Worm (Caenorhabditis elegans) whole organism, L4 larva: Measurements from ENCODE around the gene rnp-9.

ENCODE experiments used
- F10B5.3 ChIP-seq: sonication (generic microtip); optimal IDR thresholded peaks from 2 replicates; lab custom pipeline; 2016; ENCODE audit warnings: mild to moderate bottlenecking, missing genetic modification characterization, missing compliant biosample characterization
- F49E8.2 ChIP-seq: sonication (generic microtip); optimal IDR thresholded peaks from 2 replicates; lab custom pipeline; 2016; ENCODE audit warnings: missing compliant biosample characterization, mild to moderate bottlenecking, missing genetic modification characterization, borderline replicate concordance
- R02D3.7 ChIP-seq: fragments of 150-350 bp; sonication (generic microtip); optimal IDR thresholded peaks from 3 replicates; lab custom pipeline; 2014; ENCODE audit warnings: missing biosample characterization, missing genetic modification characterization
- Y5F2A.4 ChIP-seq: fragments of 200-800 bp; sonication (Bioruptor generic); optimal IDR thresholded peaks from 2 replicates; lab custom pipeline; 2018; ENCODE audit warnings: mild to moderate bottlenecking, missing genetic modification characterization, missing compliant biosample characterization
- Y75B8A.6 ChIP-seq: fragments of 200-800 bp; sonication (Bioruptor generic); IDR thresholded peaks from 2 replicates; pipeline ENCODE4 v1.3.6; 2022; ENCODE audit warnings: missing genetic modification reagents, missing genetic modification characterization, missing compliant biosample characterization
- aha-1 ChIP-seq: fragments of 150-350 bp; peaks from one replicate; lab custom pipeline; 2014; ENCODE audit warnings: missing biosample characterization, missing genetic modification characterization
- ama-1 ChIP-seq: fragments of 150-350 bp; optimal IDR thresholded peaks from 2 replicates; lab custom pipeline; 2014; ENCODE audit warnings: inconsistent platforms, mixed read lengths
- ceh-28 ChIP-seq: fragments of 150-350 bp; optimal IDR thresholded peaks from 2 replicates; lab custom pipeline; 2014; ENCODE audit warnings: missing biosample characterization, missing genetic modification reagents, missing genetic modification characterization
- ceh-44 ChIP-seq: fragments of 200-800 bp; sonication (Bioruptor generic); IDR thresholded peaks from 2 replicates; pipeline ENCODE4 v1.3.6; 2022; ENCODE audit warnings: missing genetic modification reagents, missing genetic modification characterization, missing compliant biosample characterization
- ceh-62 ChIP-seq: sonication (generic microtip); optimal IDR thresholded peaks from 2 replicates; lab custom pipeline; 2017; ENCODE audit warnings: missing biosample characterization, missing genetic modification characterization
- ceh-82 ChIP-seq: sonication (generic microtip); optimal IDR thresholded peaks from 2 replicates; lab custom pipeline; 2017; ENCODE audit warnings: missing biosample characterization, missing genetic modification characterization
- ces-1 ChIP-seq: fragments of 150-350 bp; sonication (generic microtip); optimal IDR thresholded peaks from 4 replicates; lab custom pipeline; 2014; ENCODE audit warnings: missing biosample characterization, missing genetic modification reagents, missing genetic modification characterization
- cey-2 ChIP-seq: sonication (generic microtip); optimal IDR thresholded peaks from 3 replicates; lab custom pipeline; 2017; ENCODE audit warnings: missing genetic modification characterization, mild to moderate bottlenecking, missing compliant biosample characterization, antibody characterized with exemption, borderline replicate concordance; ENCODE audit not compliant: insufficient read depth
- daf-16 ChIP-seq, 3 experiments: sonication (generic microtip); optimal IDR thresholded peaks; 2 replicates each; lab custom pipeline; 2016 to 2017; ENCODE audit warnings: missing genetic modification characterization in 3 of 3, missing genetic modification reagents in 3 of 3, mild to moderate bottlenecking in 2 of 3, missing compliant biosample characterization in 2 of 3, missing biosample characterization in 1 of 3, moderate library complexity in 1 of 3
- daf-8 ChIP-seq: fragments of 200-800 bp; sonication (Bioruptor generic); IDR thresholded peaks from 2 replicates; pipeline ENCODE4 v1.3.6; 2022; ENCODE audit warnings: missing genetic modification characterization, missing compliant biosample characterization
- dmd-8 ChIP-seq: fragments of 200-800 bp; sonication (Bioruptor generic); IDR thresholded peaks from 2 replicates; pipeline ENCODE4 v1.3.6; 2022; ENCODE audit warnings: missing genetic modification characterization, missing compliant biosample characterization
- duxl-1 ChIP-seq: sonication (generic microtip); optimal IDR thresholded peaks from 2 replicates; lab custom pipeline; 2016; ENCODE audit warnings: mild to moderate bottlenecking, missing genetic modification characterization, moderate library complexity, missing compliant biosample characterization; ENCODE audit not compliant: poor library complexity
- dve-1 ChIP-seq: sonication (generic microtip); optimal IDR thresholded peaks from 2 replicates; lab custom pipeline; 2017; ENCODE audit warnings: antibody characterized with exemption, mild to moderate bottlenecking, missing genetic modification characterization, missing compliant biosample characterization; ENCODE audit not compliant: insufficient read depth
- egl-43 ChIP-seq: fragments of 200-800 bp; sonication (Bioruptor generic); IDR thresholded peaks from 2 replicates; pipeline ENCODE4 v1.3.6; 2022; ENCODE audit warnings: missing genetic modification reagents, missing genetic modification characterization, missing compliant biosample characterization
- fkh-10 ChIP-seq: fragments of 150-350 bp; optimal IDR thresholded peaks from 2 replicates; lab custom pipeline; 2014; ENCODE audit warnings: missing biosample characterization, missing genetic modification reagents, missing genetic modification characterization
- fos-1 ChIP-seq: fragments of 150-350 bp; optimal IDR thresholded peaks from 2 replicates; lab custom pipeline; 2014; ENCODE audit warnings: missing biosample characterization, missing genetic modification characterization
- gei-8 ChIP-seq: fragments of 200-800 bp; sonication (Bioruptor generic); optimal IDR thresholded peaks from 2 replicates; lab custom pipeline; 2018; ENCODE audit warnings: mild to moderate bottlenecking, missing genetic modification characterization, missing compliant biosample characterization
- hlh-11 ChIP-seq: fragments of 200-800 bp; sonication (Bioruptor generic); optimal IDR thresholded peaks from 2 replicates; lab custom pipeline; 2018; ENCODE audit warnings: mild to moderate bottlenecking, missing genetic modification characterization, missing compliant biosample characterization
- hmg-1.1 ChIP-seq: fragments of 200-800 bp; sonication (Bioruptor generic); IDR thresholded peaks from 2 replicates; pipeline ENCODE4 v1.3.6; 2022; ENCODE audit warnings: missing genetic modification reagents, missing genetic modification characterization, missing compliant biosample characterization
- lin-39 ChIP-seq: fragments of 150-350 bp; optimal IDR thresholded peaks from 2 replicates; lab custom pipeline; 2014; ENCODE audit warnings: missing biosample characterization, missing genetic modification reagents, missing genetic modification characterization
- lir-3 ChIP-seq: sonication (generic microtip); optimal IDR thresholded peaks from 2 replicates; lab custom pipeline; 2016; ENCODE audit warnings: mild to moderate bottlenecking, missing genetic modification characterization, missing compliant biosample characterization
- lsy-2 ChIP-seq, 2 experiments: fragments of 150-350 bp in 1 of 2; sonication (generic microtip) in 1 of 2; optimal IDR thresholded peaks; 2 replicates each; lab custom pipeline; 2014 to 2017; ENCODE audit warnings: missing biosample characterization in 2 of 2, missing genetic modification characterization in 2 of 2
- mdl-1 ChIP-seq, 2 experiments: fragments of 150-350 bp in 1 of 2; sonication (generic microtip) in 1 of 2; optimal IDR thresholded peaks; 2 replicates each; lab custom pipeline; 2014 to 2017; ENCODE audit warnings: missing biosample characterization in 2 of 2, missing genetic modification characterization in 2 of 2
- mdt-29 ChIP-seq: fragments of 200-800 bp; sonication (Bioruptor generic); IDR thresholded peaks from 2 replicates; pipeline ENCODE4 v1.3.6; 2022; ENCODE audit warnings: missing genetic modification reagents, missing genetic modification characterization, missing compliant biosample characterization
- mep-1 ChIP-seq: fragments of 150-350 bp; sonication (generic microtip); optimal IDR thresholded peaks from 3 replicates; lab custom pipeline; 2014; ENCODE audit warnings: missing biosample characterization, missing genetic modification characterization
- mxl-3 ChIP-seq: fragments of 200-800 bp; sonication (Bioruptor generic); optimal IDR thresholded peaks from 2 replicates; lab custom pipeline; 2018; ENCODE audit warnings: mild to moderate bottlenecking, missing genetic modification characterization, missing compliant biosample characterization
- nhr-102 ChIP-seq: sonication (generic microtip); optimal IDR thresholded peaks from 2 replicates; lab custom pipeline; 2016; ENCODE audit warnings: mild to moderate bottlenecking, missing genetic modification characterization, moderate library complexity, missing compliant biosample characterization
- nhr-41 ChIP-seq: fragments of 200-800 bp; sonication (Bioruptor generic); IDR thresholded peaks from 2 replicates; pipeline ENCODE4 v1.3.6; 2022; ENCODE audit warnings: missing genetic modification reagents, missing genetic modification characterization, missing compliant biosample characterization
- nhr-48 ChIP-seq: sonication (generic microtip); optimal IDR thresholded peaks from 2 replicates; lab custom pipeline; 2016; ENCODE audit warnings: mild to moderate bottlenecking, missing genetic modification characterization, missing compliant biosample characterization
- nhr-6 ChIP-seq: fragments of 150-350 bp; optimal IDR thresholded peaks from 2 replicates; lab custom pipeline; 2014; ENCODE audit warnings: missing biosample characterization, missing genetic modification characterization
- nhr-76 ChIP-seq: fragments of 150-350 bp; optimal IDR thresholded peaks from 2 replicates; lab custom pipeline; 2014; ENCODE audit warnings: missing biosample characterization, missing genetic modification characterization
- nhr-77 ChIP-seq: fragments of 150-350 bp; optimal IDR thresholded peaks from 2 replicates; lab custom pipeline; 2014; ENCODE audit warnings: missing biosample characterization, missing genetic modification characterization
- pqm-1 ChIP-seq: sonication (generic microtip); optimal IDR thresholded peaks from 2 replicates; lab custom pipeline; 2017; ENCODE audit warnings: missing biosample characterization, missing genetic modification characterization
- saeg-2 ChIP-seq: fragments of 200-800 bp; sonication (Bioruptor generic); IDR thresholded peaks from 2 replicates; pipeline ENCODE4 v1.3.6; 2022; ENCODE audit warnings: missing genetic modification reagents, missing genetic modification characterization, missing compliant biosample characterization
- snpc-4 ChIP-seq: fragments of 150-350 bp; optimal IDR thresholded peaks from 2 replicates; lab custom pipeline; 2014; ENCODE audit warnings: missing biosample characterization, missing genetic modification characterization
- spr-3 ChIP-seq: fragments of 200-800 bp; sonication (Bioruptor generic); optimal IDR thresholded peaks from 2 replicates; lab custom pipeline; 2018; ENCODE audit warnings: mild to moderate bottlenecking, missing genetic modification characterization, missing compliant biosample characterization
- tra-1 ChIP-seq: fragments of 200-800 bp; sonication (Bioruptor generic); IDR thresholded peaks from 2 replicates; pipeline ENCODE4 v1.3.6; 2022; ENCODE audit warnings: missing genetic modification reagents, missing genetic modification characterization, missing compliant biosample characterization
- unc-62 ChIP-seq, 3 experiments: fragments of 150-350 bp in 1 of 3; sonication (generic microtip); optimal IDR thresholded peaks in 2 of 3; peaks in 1 of 3; 1 replicate in 1 of 3; 2 replicates in 2 of 3; lab custom pipeline; 2014 to 2017; ENCODE audit warnings: missing biosample characterization in 3 of 3, missing genetic modification characterization in 3 of 3, missing genetic modification reagents in 3 of 3, missing genotype in 1 of 3
- zag-1 ChIP-seq: fragments of 150-350 bp; optimal IDR thresholded peaks from 2 replicates; lab custom pipeline; 2014; ENCODE audit warnings: missing biosample characterization, missing genetic modification characterization
- zfp-3 ChIP-seq: fragments of 200-800 bp; sonication (Bioruptor generic); conservative IDR thresholded peaks from 2 replicates; pipeline ENCODE4 v1.3.6; 2022; ENCODE audit warnings: missing genetic modification reagents, missing genetic modification characterization, missing compliant biosample characterization
- zip-11 ChIP-seq: fragments of 200-800 bp; sonication (Bioruptor generic); IDR thresholded peaks from 2 replicates; pipeline ENCODE4 v1.3.6; 2022; ENCODE audit warnings: missing genetic modification characterization, missing compliant biosample characterization
- zip-2 ChIP-seq: fragments of 150-350 bp; optimal IDR thresholded peaks from 2 replicates; lab custom pipeline; 2014; ENCODE audit warnings: missing biosample characterization, missing genetic modification characterization
- ztf-11 ChIP-seq: fragments of 150-350 bp; optimal IDR thresholded peaks from 2 replicates; lab custom pipeline; 2014; ENCODE audit warnings: missing biosample characterization, missing genetic modification characterization
- ztf-7 ChIP-seq: fragments of 150-350 bp; optimal IDR thresholded peaks from 2 replicates; lab custom pipeline; 2014; ENCODE audit warnings: missing biosample characterization, missing genetic modification characterization

Gene rnp-9

DNA sequence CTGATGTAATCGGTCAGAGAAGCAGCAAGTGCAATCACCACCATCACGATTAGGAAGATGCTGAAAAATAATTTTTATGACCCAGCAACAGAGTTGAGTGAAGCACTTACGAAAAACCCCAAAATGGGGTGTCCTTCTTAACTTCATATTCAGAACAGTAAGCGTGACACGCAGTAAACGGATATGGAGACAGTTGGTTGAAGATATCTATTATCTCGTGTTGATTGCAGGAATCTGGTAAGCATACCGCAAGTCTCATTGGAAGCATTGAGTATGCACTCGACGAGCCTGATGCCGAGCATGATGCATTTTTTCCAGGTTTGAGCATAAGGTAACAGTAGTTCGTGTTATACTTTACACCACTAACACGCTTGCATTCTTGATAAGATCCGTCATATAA, 25.8 kb upstream of the rnp-9 start (continued):
- no peak for TF ChIP-seq F49E8.2 (tag; lab: Kevin White, UChicago)
- no peak for TF ChIP-seq hlh-11 (tag; lab: Kevin White, UChicago)
- peak in 1 of 2 experiments; percentile 45 for TF ChIP-seq unc-62 (GFP tag; optimal IDR thresholded peaks at IDR 0.05 in 1 of 2; lab: Kevin White, UChicago)
- no peak for TF ChIP-seq unc-62 (tag; optimal IDR thresholded peaks at IDR 0.05; lab: Kevin White, UChicago)
- peak; percentile 91 for TF ChIP-seq aha-1 (tag; lab: Kevin White, UChicago)
- no peak for TF ChIP-seq ceh-82
- TF ChIP-seq saeg-2 (GFP tag; lab: Robert Waterston, UW): no peak

DNA sequence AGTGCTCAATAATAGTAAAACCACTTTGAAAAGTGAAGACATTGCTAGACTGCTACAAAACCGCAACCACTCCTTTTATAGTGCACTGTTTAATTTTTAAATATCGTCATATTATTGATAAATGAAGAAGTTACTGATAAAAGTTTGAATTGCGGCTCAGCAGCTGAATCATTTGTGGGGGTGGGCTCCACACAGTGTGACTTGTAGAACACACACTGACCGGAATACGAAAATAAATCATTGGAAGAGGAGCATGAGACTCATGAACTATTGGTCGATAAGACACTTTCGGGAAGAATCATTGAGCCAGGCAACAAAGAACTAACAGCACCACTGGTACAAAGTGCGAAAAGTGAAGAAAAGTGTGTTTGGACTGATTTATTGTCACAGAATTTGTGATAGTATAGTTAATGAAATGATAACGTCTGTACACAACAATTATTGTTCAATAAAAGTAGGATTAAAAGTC, 25.1 kb upstream of the rnp-9 start, which contains the start of gene oac-14:
oac-14 (minus strand) TSS at position 51 of the 469 bp plus-strand sequence.
- TF ChIP-seq mdl-1 (tag; optimal IDR thresholded peaks at IDR 0.05; lab: Kevin White, UChicago) (peak in 1 of 2 experiments; percentile 50), mdt-29 (peak; percentile 83), F10B5.3 (tag; lab: Kevin White, UChicago) (no peak), zag-1 (no peak), ceh-44 (no peak), mxl-3 (GFP tag; lab: Kevin White, UChicago) (no peak), lir-3 (no peak), nhr-77 (peak; percentile 87), tra-1 (GFP tag; lab: Robert Waterston, UW) (peak; percentile 81), zip-2 (peak; percentile 38), gei-8 (GFP tag; lab: Kevin White, UChicago) (no peak), dve-1 (peak; percentile 96), ztf-11 (tag; lab: Kevin White, UChicago) (no peak), nhr-102 (tag; lab: Kevin White, UChicago) (peak; percentile 85), lin-39 (tag; lab: Kevin White, UChicago) (no peak), daf-8 (GFP tag; lab: Robert Waterston, UW) (no peak), saeg-2 (GFP tag; lab: Robert Waterston, UW) (peak; percentile 17; the same call in 1 of the 2 replicates), nhr-76 (tag; lab: Kevin White, UChicago) (no peak), fkh-10 (no peak), R02D3.7 (tag; lab: Kevin White, UChicago) (no peak), dmd-8 (GFP tag; lab: Robert Waterston, UW) (no peak), daf-16 (GFP tag; optimal IDR thresholded peaks at IDR 0.05; lab: Kevin White, UChicago) (peak in 1 of 2 experiments; percentile 81), daf-16 (tag; optimal IDR thresholded peaks at IDR 0.05; lab: Kevin White, UChicago) (peak; percentile 95), ama-1 (lab: Kevin White, UChicago) (no peak), duxl-1 (tag; lab: Kevin White, UChicago) (no peak), pqm-1 (tag; lab: Kevin White, UChicago) (peak; percentile 81), nhr-48 (tag; lab: Kevin White, UChicago) (peak; percentile 88), cey-2 (no peak), zfp-3 (no peak), Y75B8A.6 (no peak), snpc-4 (tag; lab: Kevin White, UChicago) (no peak), lsy-2 (tag; optimal IDR thresholded peaks at IDR 0.05; lab: Kevin White, UChicago) (peak in 1 of 2 experiments; percentile 38), mep-1 (tag; lab: Kevin White, UChicago) (peak; percentile 34), unc-62 (GFP tag; optimal IDR thresholded peaks at IDR 0.05 in 1 of 2; lab: Kevin White, UChicago) (no peak), unc-62 (tag; optimal IDR thresholded peaks at IDR 0.05; lab: Kevin White, UChicago) (no peak), nhr-6 (tag; lab: Kevin White, UChicago) (no peak), ztf-7 (no peak), spr-3 (GFP tag; lab: Kevin White, UChicago) (no peak), Y5F2A.4 (GFP tag; lab: Kevin White, UChicago) (no peak), hmg-1.1 (GFP tag; lab: Robert Waterston, UW) (0 out of 2 replicates have a peak, but pooled peaks have one; percentile 16), ceh-62 (no peak), zip-11 (GFP tag; lab: Robert Waterston, UW) (no peak), fos-1 (tag; lab: Kevin White, UChicago) (no peak), ces-1 (GFP tag; lab: Kevin White, UChicago) (no peak), nhr-41 (GFP tag; lab: Robert Waterston, UW) (no peak; the same call in 1 of the 2 replicates), egl-43 (GFP tag; lab: Robert Waterston, UW) (no peak), ceh-28 (tag; lab: Kevin White, UChicago) (no peak)
